Worm (Caenorhabditis elegans) whole organism, L1 larva: ENCODE measurements around the gene EGAP2.1.
A peak's percentile ranks its signal among the peaks of the same experiment; 100 is the strongest.

Experiments
- C04F5.9 ChIP-seq: sonication (generic microtip); optimal IDR thresholded peaks from 2 replicates; lab custom pipeline; 2016; ENCODE audit warnings: missing genetic modification characterization, missing compliant biosample characterization
- C34B4.2 ChIP-seq: sonication (generic microtip); optimal IDR thresholded peaks from 2 replicates; lab custom pipeline; 2017; ENCODE audit warnings: mild to moderate bottlenecking, missing genetic modification characterization, missing compliant biosample characterization
- ceh-63 ChIP-seq: fragments of 200-800 bp; sonication (Bioruptor generic); optimal IDR thresholded peaks from 2 replicates; lab custom pipeline; 2018; ENCODE audit warnings: mild to moderate bottlenecking, missing genetic modification characterization, missing compliant biosample characterization
- ceh-8 ChIP-seq: fragments of 200-800 bp; sonication (Bioruptor generic); optimal IDR thresholded peaks from 2 replicates; lab custom pipeline; 2018; ENCODE audit warnings: mild to moderate bottlenecking, missing genetic modification characterization, moderate library complexity, missing compliant biosample characterization
- ceh-88 ChIP-seq: fragments of 200-800 bp; sonication (Bioruptor generic); IDR thresholded peaks from 2 replicates; pipeline ENCODE4 v1.3.6; 2022; ENCODE audit warnings: missing genetic modification characterization, missing compliant biosample characterization
- ces-1 ChIP-seq: fragments of 150-350 bp; optimal IDR thresholded peaks from 2 replicates; lab custom pipeline; 2014; ENCODE audit warnings: missing biosample characterization, missing genetic modification reagents, missing genetic modification characterization
- dsc-1 ChIP-seq: sonication (generic microtip); optimal IDR thresholded peaks from 2 replicates; lab custom pipeline; 2016; ENCODE audit warnings: mild to moderate bottlenecking, missing genetic modification characterization, missing compliant biosample characterization
- elt-2 ChIP-seq: sonication (generic microtip); optimal IDR thresholded peaks from 2 replicates; lab custom pipeline; 2016; ENCODE audit warnings: missing genetic modification characterization, mild to moderate bottlenecking, inconsistent platforms, missing compliant biosample characterization, missing genetic modification reagents
- elt-3 ChIP-seq, 6 experiments: fragments of 150-350 bp in 1 of 6; sonication (generic microtip); optimal IDR thresholded peaks; 2 replicates each; lab custom pipeline; 2017 to 2018; ENCODE audit warnings: missing biosample characterization in 6 of 6, missing genetic modification characterization in 6 of 6, inconsistent platforms in 1 of 6
- fkh-4 ChIP-seq: sonication (generic microtip); optimal IDR thresholded peaks from 2 replicates; lab custom pipeline; 2016; ENCODE audit warnings: missing compliant biosample characterization, missing genetic modification characterization, borderline replicate concordance
- hlh-17 ChIP-seq: fragments of 200-800 bp; sonication (Bioruptor generic); optimal IDR thresholded peaks from 2 replicates; lab custom pipeline; 2018; ENCODE audit warnings: missing genetic modification characterization, mild to moderate bottlenecking, missing compliant biosample characterization, moderate library complexity, borderline replicate concordance
- hpl-2 ChIP-seq: fragments of 150-350 bp; optimal IDR thresholded peaks from 2 replicates; lab custom pipeline; 2014; ENCODE audit warnings: missing biosample characterization, missing genetic modification reagents, missing genetic modification characterization
- jun-1 ChIP-seq: fragments of 150-350 bp; optimal IDR thresholded peaks from 2 replicates; lab custom pipeline; 2014; ENCODE audit warnings: missing biosample characterization, missing genetic modification reagents, missing genetic modification characterization
- lin-13 ChIP-seq: fragments of 150-350 bp; optimal IDR thresholded peaks from 2 replicates; lab custom pipeline; 2014; ENCODE audit warnings: missing biosample characterization, missing genetic modification reagents, missing genetic modification characterization
- lin-14 ChIP-seq: fragments of 200-800 bp; sonication (Bioruptor generic); optimal IDR thresholded peaks from 2 replicates; lab custom pipeline; 2018; ENCODE audit warnings: mild to moderate bottlenecking, missing genetic modification characterization, moderate library complexity, missing compliant biosample characterization
- lsy-2 ChIP-seq, 2 experiments: fragments of 150-350 bp; optimal IDR thresholded peaks; 2 replicates each; lab custom pipeline; 2014; ENCODE audit warnings: missing biosample characterization in 2 of 2, missing genetic modification characterization in 2 of 2
- mab-9 ChIP-seq: fragments of 200-800 bp; sonication (Bioruptor generic); IDR thresholded peaks from 2 replicates; pipeline ENCODE4 v1.3.6; 2022; ENCODE audit warnings: missing genetic modification reagents, missing genetic modification characterization, missing compliant biosample characterization
- mef-2 ChIP-seq: fragments of 150-350 bp; optimal IDR thresholded peaks from 2 replicates; lab custom pipeline; 2014; ENCODE audit warnings: missing biosample characterization, missing genetic modification characterization
- nhr-12 ChIP-seq: sonication (generic microtip); optimal IDR thresholded peaks from 2 replicates; lab custom pipeline; 2017; ENCODE audit warnings: missing biosample characterization, missing genetic modification characterization
- nhr-20 ChIP-seq: sonication (generic microtip); optimal IDR thresholded peaks from 2 replicates; lab custom pipeline; 2016; ENCODE audit warnings: mild to moderate bottlenecking, missing genetic modification characterization, missing compliant biosample characterization
- nhr-237 ChIP-seq: fragments of 150-350 bp; optimal IDR thresholded peaks from 2 replicates; lab custom pipeline; 2014; ENCODE audit warnings: missing biosample characterization, missing genetic modification characterization
- nhr-71 ChIP-seq: sonication (generic microtip); optimal IDR thresholded peaks from 2 replicates; lab custom pipeline; 2016; ENCODE audit warnings: mild to moderate bottlenecking, missing genetic modification characterization, moderate library complexity, missing compliant biosample characterization
- rnt-1 ChIP-seq: sonication (generic microtip); optimal IDR thresholded peaks from 2 replicates; lab custom pipeline; 2016; ENCODE audit warnings: mild to moderate bottlenecking, missing genetic modification characterization, moderate library complexity, missing compliant biosample characterization
- snpc-4 ChIP-seq: fragments of 150-350 bp; optimal IDR thresholded peaks from 2 replicates; lab custom pipeline; 2014; ENCODE audit warnings: missing biosample characterization, missing genetic modification characterization
- snu-23 ChIP-seq: sonication (generic microtip); optimal IDR thresholded peaks from 2 replicates; lab custom pipeline; 2016; ENCODE audit warnings: missing genetic modification characterization, missing compliant biosample characterization
- tbx-2 ChIP-seq: sonication (generic microtip); optimal IDR thresholded peaks from 2 replicates; lab custom pipeline; 2016; ENCODE audit warnings: missing genetic modification characterization, missing compliant biosample characterization
- tlp-1 ChIP-seq: fragments of 150-350 bp; optimal IDR thresholded peaks from 2 replicates; lab custom pipeline; 2014; ENCODE audit warnings: missing biosample characterization, missing genetic modification characterization
- unc-30 ChIP-seq: sonication (generic microtip); optimal IDR thresholded peaks from 2 replicates; lab custom pipeline; 2017; ENCODE audit warnings: missing biosample characterization, missing genetic modification characterization
- vab-15 ChIP-seq: sonication (generic microtip); optimal IDR thresholded peaks from 2 replicates; lab custom pipeline; 2017; ENCODE audit warnings: missing genotype, mild to moderate bottlenecking, missing genetic modification characterization, missing compliant biosample characterization
- xbp-1 ChIP-seq: sonication (generic microtip); optimal IDR thresholded peaks from 2 replicates; lab custom pipeline; 2016; ENCODE audit warnings: missing genetic modification characterization, missing compliant biosample characterization
- ztf-4 ChIP-seq: fragments of 150-350 bp; optimal IDR thresholded peaks from 2 replicates; lab custom pipeline; 2014; ENCODE audit warnings: missing biosample characterization, missing genetic modification characterization

EGAP2.1 gene

ce11 chrII:5184661-5185545 lies 46.3 kb upstream of the EGAP2.1 start:
- TF ChIP-seq hlh-17 (GFP tag; lab: Kevin White, UChicago) (no peak), C34B4.2 (tag; lab: Kevin White, UChicago) (no peak), nhr-71 (tag; lab: Kevin White, UChicago) (peak; percentile 43), elt-2 (peak; percentile 98), lsy-2 (tag; optimal IDR thresholded peaks at IDR 0.05; lab: Kevin White, UChicago) (no peak), ztf-4 (tag; lab: Kevin White, UChicago) (no peak), ces-1 (GFP tag; lab: Kevin White, UChicago) (no peak)

- TF ChIP-seq nhr-71 (tag; lab: Kevin White, UChicago) (peak; percentile 36), elt-2 (peak; percentile 97), lin-14 (GFP tag; lab: Kevin White, UChicago) (peak; percentile 23), C04F5.9 (no peak), tlp-1 (tag; lab: Kevin White, UChicago) (peak; percentile 44)
Observed at ce11 chrII:5185955-5186539, 45.2 kb upstream of the EGAP2.1 start.

- peak; percentile 88 for TF ChIP-seq elt-2
- TF ChIP-seq nhr-12, result no peak
Observed at ce11 chrII:5186870-5187269, 44.3 kb upstream of the EGAP2.1 start.

- TF ChIP-seq snu-23 (GFP tag; lab: Kevin White, UChicago), result no peak
- TF ChIP-seq elt-3 (tag; optimal IDR thresholded peaks at IDR 0.05; lab: Kevin White, UChicago), result no peak
- TF ChIP-seq ceh-88, result no peak
- TF ChIP-seq tbx-2 (tag; lab: Kevin White, UChicago), result no peak
- no peak for TF ChIP-seq hpl-2
- TF ChIP-seq mab-9 (GFP tag; lab: Robert Waterston, UW), result no peak
- TF ChIP-seq ceh-8 (GFP tag; lab: Kevin White, UChicago), result no peak
- TF ChIP-seq lsy-2 (tag; optimal IDR thresholded peaks at IDR 0.05; lab: Kevin White, UChicago), result no peak
- TF ChIP-seq rnt-1 (tag; lab: Kevin White, UChicago), result no peak
- no peak for TF ChIP-seq fkh-4 (tag; lab: Kevin White, UChicago)
- no peak for TF ChIP-seq nhr-20 (tag; lab: Kevin White, UChicago)
Observed at ce11 chrII:5187469-5187868, 43.7 kb upstream of the EGAP2.1 start, which contains the start of gene crh-2. Gene crh-2 (minus strand): TSS chrII:5187569.

ce11 chrII:5187934-5188333 lies 43.3 kb upstream of the EGAP2.1 start:
- TF ChIP-seq nhr-237 (tag; lab: Kevin White, UChicago), result no peak
- TF ChIP-seq ceh-88, result no peak
- no peak for TF ChIP-seq jun-1 (tag; lab: Kevin White, UChicago)
- TF ChIP-seq snpc-4, result no peak
- TF ChIP-seq lin-13 (GFP tag; lab: Kevin White, UChicago), result no peak
- TF ChIP-seq tbx-2 (tag; lab: Kevin White, UChicago), result no peak
- no peak for TF ChIP-seq lin-14 (GFP tag; lab: Kevin White, UChicago)
- no peak for TF ChIP-seq xbp-1 (tag; lab: Kevin White, UChicago)
- TF ChIP-seq mef-2 (tag; lab: Kevin White, UChicago), result no peak
- no peak for TF ChIP-seq ceh-63 (GFP tag; lab: Kevin White, UChicago)
- no peak for TF ChIP-seq unc-30
- no peak for TF ChIP-seq dsc-1 (tag; lab: Kevin White, UChicago)
- TF ChIP-seq vab-15, result no peak
